Fruit fly (Drosophila melanogaster): ENCODE data around the gene CG2116.

CG2116 gene

DNA sequence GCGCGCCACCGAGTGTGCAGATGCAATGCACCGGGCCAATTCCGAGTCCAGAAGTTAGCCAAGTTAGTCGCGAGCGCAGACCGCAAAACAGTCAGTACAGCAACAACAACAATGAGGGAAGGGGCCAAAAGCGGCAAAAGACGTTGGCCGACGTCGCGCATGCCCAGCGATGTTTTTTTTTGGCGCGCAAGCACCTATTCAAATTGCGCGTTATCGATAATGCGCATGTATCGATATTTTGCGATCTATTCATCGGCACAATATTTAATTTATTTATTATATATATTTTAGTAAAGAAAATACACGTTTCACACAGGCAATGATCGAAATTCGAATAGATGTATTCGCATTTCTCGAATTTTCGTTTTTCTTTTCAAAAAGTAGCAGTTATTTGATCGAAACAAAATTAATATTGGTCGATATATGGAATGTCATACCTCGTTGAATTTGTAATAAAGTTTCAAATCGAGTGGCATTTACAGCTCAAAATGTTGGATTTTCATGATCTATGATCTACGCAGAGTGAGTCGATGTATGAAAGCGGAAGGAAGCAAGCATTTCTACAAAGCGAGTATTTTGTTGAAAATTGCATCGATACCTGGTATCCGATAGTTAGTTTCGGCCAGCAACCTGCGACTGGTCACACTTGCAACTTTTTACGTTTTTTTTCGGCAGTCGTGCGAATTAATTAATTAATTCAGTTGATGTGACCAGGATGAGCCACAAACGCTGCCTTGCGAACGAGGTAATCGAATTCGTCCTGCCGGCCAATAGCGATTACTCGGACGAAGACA lies at the start of gene CG2116:
Gene CG2116, plus strand, starts transcription at position 609 of the 794 bp plus-strand sequence.
- no peak for TF ChIP-seq CG10209 (GFP tag; optimal IDR thresholded peaks at IDR 0.05)
- TF ChIP-seq Dll (GFP tag; IDR thresholded peaks at IDR 0.05; ENCODE audit: partially characterized antibody), result peak; percentile 79
- TF ChIP-seq CG12104 (GFP tag; optimal IDR thresholded peaks at IDR 0.05), result no peak
- peak; percentile 59 for TF ChIP-seq CG15514 (GFP tag; optimal IDR thresholded peaks at IDR 0.05)
- TF ChIP-seq CG8290 (GFP tag; optimal IDR thresholded peaks at IDR 0.05), result peak; percentile 22
- peak in 1 of 2 experiments; percentile 26 for TF ChIP-seq CG8290 (tag; optimal IDR thresholded peaks at IDR 0.05)
- TF ChIP-seq B-H1 (GFP tag; IDR thresholded peaks at IDR 0.05), result no peak
- peak; percentile 72 for TF ChIP-seq vnd (GFP tag; IDR thresholded peaks at IDR 0.05; ENCODE audit: partially characterized antibody)
- TF ChIP-seq CG2875 (GFP tag; optimal IDR thresholded peaks at IDR 0.05), result no peak
- no peak for TF ChIP-seq CG4424 (GFP tag; optimal IDR thresholded peaks at IDR 0.05)
- TF ChIP-seq ewg (GFP tag; optimal IDR thresholded peaks at IDR 0.05), result peak; percentile 76
- TF ChIP-seq Dek (tag; optimal IDR thresholded peaks at IDR 0.05), result no peak
- TF ChIP-seq mirr (GFP tag; optimal IDR thresholded peaks at IDR 0.05), result no peak
- TF ChIP-seq HLH54F (GFP tag; optimal IDR thresholded peaks at IDR 0.05), result no peak
- no peak for TF ChIP-seq CG18262 (tag; optimal IDR thresholded peaks at IDR 0.05)
- TF ChIP-seq Elba2 (GFP tag; optimal IDR thresholded peaks at IDR 0.05), result no peak
- TF ChIP-seq CG34376 (GFP tag; optimal IDR thresholded peaks at IDR 0.05), result no peak
- peak; percentile 79 for TF ChIP-seq Scr (GFP tag; IDR thresholded peaks at IDR 0.05; ENCODE audit: partially characterized antibody)
- no peak for TF ChIP-seq chn (GFP tag; optimal IDR thresholded peaks at IDR 0.05)
- no peak for TF ChIP-seq dpn (GFP tag; optimal IDR thresholded peaks at IDR 0.05)
- no peak for TF ChIP-seq zf30C (GFP tag; optimal IDR thresholded peaks at IDR 0.05)
- TF ChIP-seq p53 (GFP tag; optimal IDR thresholded peaks at IDR 0.05), result no peak
- TF ChIP-seq BEAF-32 (GFP tag; optimal IDR thresholded peaks at IDR 0.05), result peak; percentile 85
- no peak for TF ChIP-seq Taf1 (GFP tag; IDR thresholded peaks at IDR 0.05)
- no peak for TF ChIP-seq CkIIα-i1 (GFP tag; IDR thresholded peaks at IDR 0.05)
- TF ChIP-seq nmo (GFP tag; optimal IDR thresholded peaks at IDR 0.05), result peak; percentile 26
- TF ChIP-seq Dad (GFP tag; optimal IDR thresholded peaks at IDR 0.05), result no peak
- TF ChIP-seq CG11723 (GFP tag; optimal IDR thresholded peaks at IDR 0.05), result no peak
- no peak for TF ChIP-seq Rfx (GFP tag; IDR thresholded peaks at IDR 0.05)
- TF ChIP-seq H2.0 (GFP tag; IDR thresholded peaks at IDR 0.05), result no peak
- no peak for TF ChIP-seq CG11085 (GFP tag; IDR thresholded peaks at IDR 0.05)
- TF ChIP-seq nerfin-2 (GFP tag; IDR thresholded peaks at IDR 0.05; ENCODE audit: partially characterized antibody), result 0 out of 2 replicates have a peak, but pooled peaks have one; percentile 23
- no peak for TF ChIP-seq twi (tag; optimal IDR thresholded peaks at IDR 0.05)
- no peak for TF ChIP-seq nau (GFP tag; optimal IDR thresholded peaks at IDR 0.05)
- peak; percentile 18 for TF ChIP-seq stwl (tag; optimal IDR thresholded peaks at IDR 0.05)
- no peak for TF ChIP-seq lmd (GFP tag; IDR thresholded peaks at IDR 0.05)
- peak; percentile 74 for TF ChIP-seq Med (GFP tag)
- no peak for TF ChIP-seq gro (GFP tag; optimal IDR thresholded peaks at IDR 0.05)
- TF ChIP-seq sna (GFP tag; IDR thresholded peaks at IDR 0.05; ENCODE audit: partially characterized antibody), result 0 out of 2 replicates have a peak, but pooled peaks have one; percentile 30
- no peak for TF ChIP-seq Meics (GFP tag; optimal IDR thresholded peaks at IDR 0.05)
- peak; percentile 93 for TF ChIP-seq CG2116 (GFP tag; optimal IDR thresholded peaks at IDR 0.05)
- no peak for TF ChIP-seq CG10565 (GFP tag; optimal IDR thresholded peaks at IDR 0.05)
- TF ChIP-seq CG13424 (tag; optimal IDR thresholded peaks at IDR 0.05), result no peak
- TF ChIP-seq E2f2 (GFP tag; IDR thresholded peaks at IDR 0.05), result peak; percentile 84
- TF ChIP-seq gfzf (GFP tag; optimal IDR thresholded peaks at IDR 0.05), result peak; percentile 80
- TF ChIP-seq hbn (GFP tag; IDR thresholded peaks at IDR 0.05; ENCODE audit: partially characterized antibody), result peak; percentile 59; the same call in 1 of the 2 replicates
- TF ChIP-seq ttk (GFP tag; IDR thresholded peaks at IDR 0.05), result no peak
- TF ChIP-seq tin (GFP tag; optimal IDR thresholded peaks at IDR 0.05), result no peak
- no peak for TF ChIP-seq disco-r (GFP tag; optimal IDR thresholded peaks at IDR 0.05)
